Worm (Caenorhabditis elegans): ENCODE data around the gene C17H11.4.
A peak's percentile ranks its signal among the peaks of the same experiment; 100 is the strongest.

Gene C17H11.4

DNA sequence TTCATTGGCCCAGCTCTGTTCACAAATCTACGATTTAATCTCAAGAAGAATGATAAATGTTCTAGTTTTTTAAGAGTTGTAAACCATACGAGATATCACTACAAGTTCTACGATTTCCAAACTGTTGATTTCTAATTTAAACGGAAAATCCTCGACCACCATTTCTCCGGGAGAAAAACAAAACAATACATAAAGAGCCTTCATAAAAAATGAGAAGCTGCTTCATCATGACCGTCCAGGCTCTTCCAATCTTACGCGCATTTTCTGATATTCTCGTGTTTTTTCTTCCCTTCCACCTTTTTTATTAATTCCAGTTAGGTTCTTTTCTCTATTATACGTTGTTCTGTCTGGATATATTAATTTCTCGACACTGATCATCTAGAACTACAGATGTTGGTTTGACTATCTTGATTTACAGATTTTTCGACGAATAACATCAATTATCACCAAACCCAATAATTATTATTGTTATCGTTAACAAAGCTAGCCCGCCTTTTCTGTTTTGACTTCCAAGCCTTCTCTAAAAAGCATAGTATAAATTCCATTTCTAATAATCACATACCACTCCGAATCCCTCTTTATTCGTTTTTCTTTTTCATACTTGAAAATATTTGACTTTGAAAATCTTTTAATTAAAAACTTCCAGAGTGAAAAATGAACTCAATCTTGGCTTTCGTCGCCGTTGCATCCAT, 33.1 kb upstream of the C17H11.4 start, which contains the start of gene C47D2.1:
Gene C47D2.1, plus strand, starts transcription at position 642 of the 692 bp plus-strand sequence.
- TF ChIP-seq B0310.2 (tag; optimal IDR thresholded peaks at IDR 0.05) (no peak), ets-7 (tag; optimal IDR thresholded peaks at IDR 0.05) (no peak), ceh-36 (tag; optimal IDR thresholded peaks at IDR 0.05) (no peak), hnd-1 (tag; optimal IDR thresholded peaks at IDR 0.05) (no peak), scrt-1 (GFP tag; IDR thresholded peaks at IDR 0.05) (no peak), pes-1 (GFP tag; IDR thresholded peaks at IDR 0.05) (no peak), aly-1 (tag; optimal IDR thresholded peaks at IDR 0.05) (no peak), hmbx-1 (tag; optimal IDR thresholded peaks at IDR 0.05) (no peak), tra-4 (tag; optimal IDR thresholded peaks at IDR 0.05) (no peak), sea-1 (GFP tag; conservative IDR thresholded peaks at IDR 0.05) (no peak), F13C5.2 (tag; optimal IDR thresholded peaks at IDR 0.05) (no peak), hmg-4 (GFP tag; optimal IDR thresholded peaks at IDR 0.05) (no peak), flt-1 (GFP tag; IDR thresholded peaks at IDR 0.05) (no peak), ama-1 (optimal IDR thresholded peaks at IDR 0.05) (no peak), ceh-13 (GFP tag; optimal IDR thresholded peaks at IDR 0.05) (no peak), tbx-37 (GFP tag; conservative IDR thresholded peaks at IDR 0.05) (no peak)

ce11 chrX:8210999-8211398, 29.6 kb upstream of the C17H11.4 start, which contains the start of gene cdd-1:
TSS of gene cdd-1 (minus strand) at chrX:8211149.
- TF ChIP-seq hmg-4 (GFP tag; optimal IDR thresholded peaks at IDR 0.05) (no peak), flt-1 (GFP tag; IDR thresholded peaks at IDR 0.05) (no peak), ceh-13 (GFP tag; optimal IDR thresholded peaks at IDR 0.05) (no peak)

ce11 chrX:8205919-8206318, 24.5 kb upstream of the C17H11.4 start:
- peak; percentile 29 for TF ChIP-seq F13C5.2 (tag; optimal IDR thresholded peaks at IDR 0.05)
- no peak for TF ChIP-seq flt-1 (GFP tag; IDR thresholded peaks at IDR 0.05)
- no peak for TF ChIP-seq ceh-36 (tag; optimal IDR thresholded peaks at IDR 0.05)
- no peak for TF ChIP-seq sea-1 (GFP tag; conservative IDR thresholded peaks at IDR 0.05)
- no peak for TF ChIP-seq ceh-13 (GFP tag; optimal IDR thresholded peaks at IDR 0.05)

DNA sequence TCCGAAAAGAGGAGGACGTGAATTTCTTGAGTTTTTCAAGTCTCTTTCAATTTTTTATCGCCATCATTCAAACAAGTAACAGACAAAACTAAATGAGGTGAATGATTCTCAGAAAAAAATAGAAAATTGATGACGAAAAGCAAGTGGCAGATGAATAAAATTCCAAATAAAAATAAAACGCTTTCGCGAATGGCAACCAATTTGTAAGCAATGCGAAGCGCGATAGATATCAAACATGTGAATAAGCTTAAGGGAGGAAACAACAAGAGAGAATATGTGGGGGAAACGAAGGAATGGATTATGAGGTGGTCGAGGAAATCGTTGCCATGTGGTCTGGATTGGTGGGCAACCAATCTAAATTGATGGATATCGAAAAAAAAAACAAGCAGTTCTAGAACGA, 23.0 kb upstream of the C17H11.4 start:
- no peak for TF ChIP-seq tra-4 (tag; optimal IDR thresholded peaks at IDR 0.05)
- no peak for TF ChIP-seq B0310.2 (tag; optimal IDR thresholded peaks at IDR 0.05)

- no peak for TF ChIP-seq scrt-1 (GFP tag; IDR thresholded peaks at IDR 0.05)
- no peak for TF ChIP-seq pes-1 (GFP tag; IDR thresholded peaks at IDR 0.05)
- no peak for TF ChIP-seq sea-1 (GFP tag; conservative IDR thresholded peaks at IDR 0.05)
- no peak for TF ChIP-seq hmg-4 (GFP tag; optimal IDR thresholded peaks at IDR 0.05)
- no peak for TF ChIP-seq tra-4 (tag; optimal IDR thresholded peaks at IDR 0.05)
- TF ChIP-seq ets-7 (tag; optimal IDR thresholded peaks at IDR 0.05): no peak
- no peak for TF ChIP-seq tbx-11 (GFP tag; IDR thresholded peaks at IDR 0.05)
- no peak for TF ChIP-seq ceh-36 (tag; optimal IDR thresholded peaks at IDR 0.05)
- no peak for TF ChIP-seq hnd-1 (tag; optimal IDR thresholded peaks at IDR 0.05)
- TF ChIP-seq aly-1 (tag; optimal IDR thresholded peaks at IDR 0.05): no peak
- no peak for TF ChIP-seq flt-1 (GFP tag; IDR thresholded peaks at IDR 0.05)
- no peak for TF ChIP-seq F13C5.2 (tag; optimal IDR thresholded peaks at IDR 0.05)
- no peak for TF ChIP-seq ama-1 (optimal IDR thresholded peaks at IDR 0.05)
- TF ChIP-seq ceh-13 (GFP tag; optimal IDR thresholded peaks at IDR 0.05): no peak
- TF ChIP-seq tbx-37 (GFP tag; conservative IDR thresholded peaks at IDR 0.05): no peak
Measured at ce11 chrX:8203684-8204083, 22.2 kb upstream of the C17H11.4 start, which contains the start of gene C17H11.6. TSS of gene C17H11.6 (minus strand) at chrX:8203784.

- TF ChIP-seq aly-1 (tag; optimal IDR thresholded peaks at IDR 0.05): no peak
- peak; percentile 26 for TF ChIP-seq F13C5.2 (tag; optimal IDR thresholded peaks at IDR 0.05)
- 0 out of 2 replicates have a peak, but pooled peaks have one; percentile 7 for TF ChIP-seq flt-1 (GFP tag; IDR thresholded peaks at IDR 0.05)
- TF ChIP-seq hmg-4 (GFP tag; optimal IDR thresholded peaks at IDR 0.05): peak; percentile 74
Measured at ce11 chrX:8201210-8201609, 19.8 kb upstream of the C17H11.4 start.

- TF ChIP-seq ceh-36 (tag; optimal IDR thresholded peaks at IDR 0.05) (no peak), ama-1 (optimal IDR thresholded peaks at IDR 0.05) (no peak), pes-1 (GFP tag; IDR thresholded peaks at IDR 0.05) (no peak), flt-1 (GFP tag; IDR thresholded peaks at IDR 0.05) (no peak), hnd-1 (tag; optimal IDR thresholded peaks at IDR 0.05) (no peak), scrt-1 (GFP tag; IDR thresholded peaks at IDR 0.05) (no peak), hmg-4 (GFP tag; optimal IDR thresholded peaks at IDR 0.05) (no peak), B0310.2 (tag; optimal IDR thresholded peaks at IDR 0.05) (no peak), ceh-13 (GFP tag; optimal IDR thresholded peaks at IDR 0.05) (no peak), tra-4 (tag; optimal IDR thresholded peaks at IDR 0.05) (no peak), tbx-11 (GFP tag; IDR thresholded peaks at IDR 0.05) (no peak), aly-1 (tag; optimal IDR thresholded peaks at IDR 0.05) (no peak), tbx-37 (GFP tag; conservative IDR thresholded peaks at IDR 0.05) (no peak), ets-7 (tag; optimal IDR thresholded peaks at IDR 0.05) (no peak), F13C5.2 (tag; optimal IDR thresholded peaks at IDR 0.05) (no peak), hmbx-1 (tag; optimal IDR thresholded peaks at IDR 0.05) (no peak), sea-1 (GFP tag; conservative IDR thresholded peaks at IDR 0.05) (no peak)
Measured at ce11 chrX:8200206-8200605, 18.8 kb upstream of the C17H11.4 start.

DNA sequence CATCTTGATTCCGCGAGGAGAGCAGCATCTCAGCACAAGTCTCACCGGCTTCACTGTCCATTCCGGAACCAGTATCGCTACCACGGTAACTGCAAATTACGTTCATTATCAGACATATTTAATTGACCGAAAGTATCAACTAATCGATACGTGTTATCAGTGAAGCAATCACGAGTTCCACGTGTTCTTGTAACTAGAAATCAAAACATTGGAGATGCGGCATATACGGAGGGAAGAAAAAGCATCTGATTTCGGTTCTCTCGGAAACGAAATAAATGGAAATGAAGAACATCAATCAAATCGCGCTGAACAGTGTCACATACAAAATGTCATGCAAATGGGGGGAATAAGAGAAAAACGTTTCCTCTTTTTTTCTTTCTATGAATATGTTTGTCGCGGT, 11.8 kb upstream of the C17H11.4 start:
- no peak for TF ChIP-seq tra-4 (tag; optimal IDR thresholded peaks at IDR 0.05)
- TF ChIP-seq ama-1 (optimal IDR thresholded peaks at IDR 0.05): no peak
- TF ChIP-seq flt-1 (GFP tag; IDR thresholded peaks at IDR 0.05): no peak
